Fruit fly (Drosophila melanogaster) whole organism, prepupa: ENCODE data around the gene CG32820.

Experiments used
- CG10631 ChIP-seq: fragments of 200-800 bp; sonication (Bioruptor generic); optimal IDR thresholded peaks from 2 replicates; lab custom pipeline; 2016; ENCODE audit warnings: missing biosample characterization, missing genetic modification characterization
- CG11762 ChIP-seq: fragments of 200-800 bp; sonication (Bioruptor generic); optimal IDR thresholded peaks from 3 replicates; lab custom pipeline; 2016; ENCODE audit warnings: missing biosample characterization, missing genetic modification characterization; ENCODE audit not compliant: insufficient read depth
- CG15336 ChIP-seq: fragments of 200-800 bp; sonication (Bioruptor generic); IDR thresholded peaks from 2 replicates; pipeline ENCODE4 v1.3.6; 2022; ENCODE audit warnings: missing biosample characterization, missing genetic modification characterization
- CG1621 ChIP-seq: fragments of 200-800 bp; sonication (Bioruptor generic); optimal IDR thresholded peaks from 3 replicates; lab custom pipeline; 2018; ENCODE audit warnings: missing biosample characterization, mild to moderate bottlenecking, missing genetic modification characterization
- CG31627 ChIP-seq: fragments of 200-800 bp; sonication (Bioruptor generic); optimal IDR thresholded peaks from 3 replicates; lab custom pipeline; 2016; ENCODE audit warnings: missing biosample characterization, missing genetic modification characterization
- CG6792 ChIP-seq: fragments of 200-800 bp; sonication (Bioruptor generic); optimal IDR thresholded peaks from 3 replicates; lab custom pipeline; 2016; ENCODE audit warnings: missing biosample characterization, missing genetic modification characterization
- CG6808 ChIP-seq: fragments of 200-800 bp; sonication (Bioruptor generic); optimal IDR thresholded peaks from 3 replicates; lab custom pipeline; 2017; ENCODE audit warnings: missing biosample characterization, missing genetic modification characterization, mild to moderate bottlenecking, moderate library complexity, missing genetic modification reagents
- CG7368 ChIP-seq: fragments of 200-800 bp; sonication (Bioruptor generic); optimal IDR thresholded peaks from 3 replicates; lab custom pipeline; 2016; ENCODE audit warnings: missing biosample characterization, missing genetic modification characterization
- Eip93F ChIP-seq: fragments of 200-800 bp; sonication (Bioruptor generic); optimal IDR thresholded peaks from 2 replicates; lab custom pipeline; 2016; ENCODE audit warnings: missing biosample characterization, mild to moderate bottlenecking, missing genetic modification characterization
- Gug ChIP-seq: fragments of 200-800 bp; sonication (Bioruptor generic); IDR thresholded peaks from 2 replicates; pipeline ENCODE4 v1.3.6; 2022; ENCODE audit warnings: missing biosample characterization, missing genetic modification characterization
- Hr38 ChIP-seq: sonication (Bioruptor generic); optimal IDR thresholded peaks from 2 replicates; lab custom pipeline; 2016; ENCODE audit warnings: missing biosample characterization, missing genetic modification characterization
- OdsH ChIP-seq: fragments of 200-800 bp; sonication (Bioruptor generic); optimal IDR thresholded peaks from 3 replicates; lab custom pipeline; 2016; ENCODE audit warnings: missing biosample characterization, missing genetic modification characterization
- Smox ChIP-seq: fragments of 200-800 bp; sonication (Bioruptor generic); optimal IDR thresholded peaks from 3 replicates; lab custom pipeline; 2016; ENCODE audit warnings: missing biosample characterization, missing genetic modification characterization
- Sox14 ChIP-seq: fragments of 200-800 bp; sonication (Bioruptor generic); optimal IDR thresholded peaks from 3 replicates; lab custom pipeline; 2016; ENCODE audit warnings: missing biosample characterization, missing genetic modification characterization
- dac ChIP-seq: fragments of 200-800 bp; sonication (Bioruptor generic); optimal IDR thresholded peaks from 2 replicates; lab custom pipeline; 2017; ENCODE audit warnings: missing biosample characterization, mild to moderate bottlenecking, missing genetic modification characterization
- fd85E ChIP-seq: fragments of 200-800 bp; sonication (Bioruptor generic); optimal IDR thresholded peaks from 3 replicates; lab custom pipeline; 2016; ENCODE audit warnings: missing biosample characterization, missing genetic modification characterization
- fkh ChIP-seq: fragments of 200-800 bp; sonication (Bioruptor generic); optimal IDR thresholded peaks from 3 replicates; lab custom pipeline; 2017; ENCODE audit warnings: missing biosample characterization, mild to moderate bottlenecking, missing genetic modification characterization, moderate library complexity
- lz ChIP-seq: fragments of 200-800 bp; sonication (Bioruptor generic); optimal IDR thresholded peaks from 3 replicates; lab custom pipeline; 2016; ENCODE audit warnings: missing biosample characterization, missing genetic modification characterization
- salr ChIP-seq, 2 experiments: fragments of 200-800 bp; sonication (Bioruptor generic); optimal IDR thresholded peaks; 3 replicates each; lab custom pipeline; 2016 to 2018; ENCODE audit warnings: missing biosample characterization in 2 of 2, missing genetic modification characterization in 2 of 2, mild to moderate bottlenecking in 1 of 2
- topi ChIP-seq: fragments of 200-800 bp; sonication (Bioruptor generic); optimal IDR thresholded peaks from 3 replicates; lab custom pipeline; 2016; ENCODE audit warnings: missing biosample characterization, missing genetic modification characterization

Gene CG32820

DNA sequence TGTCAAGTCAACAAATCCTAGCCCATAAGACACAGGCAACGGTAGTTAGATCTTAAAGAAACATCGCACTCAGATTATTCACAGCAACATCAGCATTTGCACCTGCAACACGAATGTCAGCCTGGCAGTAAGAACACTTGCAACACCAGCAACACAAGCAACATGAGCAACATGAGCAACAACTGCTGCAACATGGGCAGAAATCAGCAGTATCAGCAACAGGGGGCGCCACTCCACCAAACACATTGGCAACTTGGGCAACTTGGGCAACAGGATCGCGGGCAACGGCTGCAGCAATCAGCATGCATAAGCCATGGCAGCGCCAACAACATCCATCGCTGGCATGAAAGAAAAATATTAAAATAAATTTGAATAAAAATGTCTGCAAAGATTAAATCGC, 52.2 kb downstream of the CG32820 start:
- no peak for TF ChIP-seq Hr38 (GFP tag; lab: Kevin White, UChicago)
- no peak for TF ChIP-seq CG10631 (GFP tag; lab: Kevin White, UChicago)
- TF ChIP-seq CG6792 = no peak
- TF ChIP-seq CG31627 = no peak
- TF ChIP-seq salr (GFP tag; optimal IDR thresholded peaks at IDR 0.05; lab: Kevin White, UChicago) = no peak
- no peak for TF ChIP-seq Gug (GFP tag; lab: Robert Waterston, UW)
- TF ChIP-seq lz (GFP tag; lab: Kevin White, UChicago) = no peak
- no peak for TF ChIP-seq OdsH (GFP tag; lab: Kevin White, UChicago)
- TF ChIP-seq CG11762 = no peak
- TF ChIP-seq CG7368 = no peak
- TF ChIP-seq CG1621 (tag; lab: Kevin White, UChicago) = no peak
- no peak for TF ChIP-seq Smox (GFP tag; lab: Kevin White, UChicago)
- TF ChIP-seq Sox14 (GFP tag; lab: Kevin White, UChicago) = no peak
- TF ChIP-seq CG6808 (GFP tag; lab: Kevin White, UChicago) = no peak
- TF ChIP-seq CG15336 (GFP tag; lab: Robert Waterston, UW) = no peak
- TF ChIP-seq topi (GFP tag; lab: Kevin White, UChicago) = no peak
- no peak for TF ChIP-seq fd85E (GFP tag; lab: Kevin White, UChicago)
- TF ChIP-seq dac (GFP tag; lab: Kevin White, UChicago) = no peak
- TF ChIP-seq fkh (GFP tag; lab: Kevin White, UChicago) = no peak
- TF ChIP-seq Eip93F = no peak
